Fruit fly (Drosophila melanogaster): ENCODE measurements around the gene CG3339.

Gene CG3339

dm6 chr3R:27322225-27322624, at the start of gene CG3339:
Gene CG3339 (minus strand): TSS chr3R:27322325.
- TF ChIP-seq CrebA (GFP tag; optimal IDR thresholded peaks at IDR 0.05; ENCODE audit: borderline replicate concordance) (no peak), woc (GFP tag; optimal IDR thresholded peaks at IDR 0.05) (no peak), Sp1 (GFP tag; optimal IDR thresholded peaks at IDR 0.05) (no peak), HLH106 (tag; optimal IDR thresholded peaks at IDR 0.05) (no peak), CG9705 (GFP tag; optimal IDR thresholded peaks at IDR 0.05) (no peak), tai (GFP tag; optimal IDR thresholded peaks at IDR 0.05) (no peak), CG32264 (GFP tag; optimal IDR thresholded peaks at IDR 0.05) (no peak), Dfd (GFP tag; optimal IDR thresholded peaks at IDR 0.05) (no peak), Hnf4 (GFP tag; optimal IDR thresholded peaks at IDR 0.05) (no peak), foxo (GFP tag; optimal IDR thresholded peaks at IDR 0.05) (no peak), dsf (GFP tag; optimal IDR thresholded peaks at IDR 0.05; ENCODE audit: borderline replicate concordance) (no peak), OdsH (GFP tag; optimal IDR thresholded peaks at IDR 0.05) (no peak), sv (GFP tag; optimal IDR thresholded peaks at IDR 0.05) (no peak), jim (GFP tag; optimal IDR thresholded peaks at IDR 0.05) (no peak), Mio (GFP tag; optimal IDR thresholded peaks at IDR 0.05) (no peak), h (GFP tag; optimal IDR thresholded peaks at IDR 0.05) (no peak), rgr (GFP tag; optimal IDR thresholded peaks at IDR 0.05) (no peak)

DNA sequence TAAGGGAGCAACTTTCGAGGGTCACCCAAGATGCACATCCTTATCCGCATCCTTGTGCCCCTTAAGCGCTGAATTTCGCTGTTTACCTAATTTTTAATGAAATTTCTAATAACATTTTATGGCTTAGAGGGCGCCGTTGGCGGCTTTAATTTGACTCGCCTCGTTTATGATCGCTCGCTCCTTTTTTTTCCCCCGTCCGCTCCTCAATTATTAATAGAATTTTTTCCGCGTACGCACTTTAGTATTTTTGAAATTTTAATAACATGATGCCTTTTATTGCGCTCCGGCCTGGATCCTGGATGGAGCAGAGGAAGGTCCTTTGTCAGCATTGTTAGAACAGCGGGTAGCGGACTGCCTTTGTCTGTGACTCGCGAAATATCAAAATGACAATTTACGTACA, 46.5 kb upstream of the CG3339 start, which contains the start of gene CG46335:
TSS of gene CG46335 (minus strand) at position 101 of the 400 bp plus-strand sequence.
- TF ChIP-seq usp (GFP tag; optimal IDR thresholded peaks at IDR 0.05) (no peak), Jra (GFP tag; optimal IDR thresholded peaks at IDR 0.05) (no peak), sv (GFP tag; optimal IDR thresholded peaks at IDR 0.05) (no peak), CG32264 (GFP tag; optimal IDR thresholded peaks at IDR 0.05) (no peak), GATAd (GFP tag; optimal IDR thresholded peaks at IDR 0.05) (no peak)

DNA sequence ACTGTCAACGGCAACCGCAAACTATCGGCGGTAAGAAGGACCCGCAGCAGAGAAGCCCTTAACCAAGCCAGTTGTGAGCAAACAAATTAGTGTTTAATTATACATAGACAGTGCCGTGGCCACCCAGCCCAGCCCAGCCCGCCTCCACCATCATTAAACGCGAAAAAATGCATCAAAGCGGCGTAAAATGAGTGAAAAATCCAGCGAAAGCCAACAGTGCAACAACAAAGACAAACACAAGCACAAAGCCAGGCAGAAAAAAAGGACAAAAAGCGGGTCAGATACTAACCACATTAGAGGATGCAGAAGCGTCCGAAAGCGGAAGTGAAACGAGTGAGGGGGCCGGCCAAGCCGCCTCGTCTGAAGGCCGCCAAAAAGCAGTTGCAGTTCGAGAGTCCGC, 18.2 kb upstream of the CG3339 start, which contains the start of gene CG42534:
TSS of gene CG42534 (plus strand) at position 301 of the 400 bp plus-strand sequence.
- TF ChIP-seq fru (GFP tag; optimal IDR thresholded peaks at IDR 0.05) (no peak), N (GFP tag; optimal IDR thresholded peaks at IDR 0.05) (no peak), CG32264 (GFP tag; optimal IDR thresholded peaks at IDR 0.05) (no peak), Dfd (GFP tag; optimal IDR thresholded peaks at IDR 0.05) (no peak)

dm6 chr3R:27330782-27331181, 8.7 kb upstream of the CG3339 start, which contains the start of gene CG3330:
Gene CG3330 (minus strand): TSS chr3R:27330882.
- no peak for TF ChIP-seq sage (GFP tag; optimal IDR thresholded peaks at IDR 0.05)
- no peak for TF ChIP-seq Mio (GFP tag; optimal IDR thresholded peaks at IDR 0.05)
- TF ChIP-seq GATAd (GFP tag; optimal IDR thresholded peaks at IDR 0.05) = no peak
- no peak for TF ChIP-seq CrebA (GFP tag; optimal IDR thresholded peaks at IDR 0.05; ENCODE audit: borderline replicate concordance)
- TF ChIP-seq psq (GFP tag; optimal IDR thresholded peaks at IDR 0.05) = no peak
- TF ChIP-seq CG9705 (GFP tag; optimal IDR thresholded peaks at IDR 0.05) = no peak
- no peak for TF ChIP-seq HLH106 (tag; optimal IDR thresholded peaks at IDR 0.05)
- TF ChIP-seq usp (GFP tag; optimal IDR thresholded peaks at IDR 0.05) = no peak
- TF ChIP-seq OdsH (GFP tag; optimal IDR thresholded peaks at IDR 0.05) = no peak
- no peak for TF ChIP-seq pan (optimal IDR thresholded peaks at IDR 0.05)

DNA sequence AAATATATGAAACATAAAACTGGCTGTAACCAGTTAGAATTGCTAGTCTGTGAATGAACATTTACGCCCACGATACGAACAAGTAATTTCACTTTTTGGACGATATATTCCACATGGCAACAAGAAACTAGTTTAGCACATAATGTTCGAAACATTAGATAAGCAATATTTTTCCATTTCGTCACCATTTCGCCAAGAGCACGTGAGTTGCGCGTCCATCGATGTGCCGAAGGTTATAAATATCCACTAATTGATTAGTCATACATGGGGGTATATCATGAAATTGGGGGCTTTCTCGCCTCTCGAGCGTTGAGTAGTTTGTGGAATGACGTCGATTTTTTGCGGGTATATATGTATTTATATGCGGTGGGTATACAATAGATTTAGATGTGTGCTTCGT, 28.0 kb downstream of the CG3339 start:
- no peak for TF ChIP-seq fru (GFP tag; optimal IDR thresholded peaks at IDR 0.05)
- no peak for TF ChIP-seq dl (GFP tag; optimal IDR thresholded peaks at IDR 0.05; ENCODE audit: insufficient read depth in 1 of 2, partially characterized antibody in 2 of 2)
- TF ChIP-seq woc (GFP tag; optimal IDR thresholded peaks at IDR 0.05) = no peak
- TF ChIP-seq Dfd (GFP tag; optimal IDR thresholded peaks at IDR 0.05) = no peak
- no peak for TF ChIP-seq Myc (optimal IDR thresholded peaks at IDR 0.05)
- TF ChIP-seq usp (GFP tag; optimal IDR thresholded peaks at IDR 0.05) = no peak
- no peak for TF ChIP-seq Hr78 (GFP tag; optimal IDR thresholded peaks at IDR 0.05)
- no peak for TF ChIP-seq jim (GFP tag; optimal IDR thresholded peaks at IDR 0.05)
- no peak for TF ChIP-seq CrebA (GFP tag; optimal IDR thresholded peaks at IDR 0.05; ENCODE audit: borderline replicate concordance)
- no peak for TF ChIP-seq rgr (GFP tag; optimal IDR thresholded peaks at IDR 0.05)
- no peak for TF ChIP-seq br (GFP tag; optimal IDR thresholded peaks at IDR 0.05)
- no peak for TF ChIP-seq Vsx2 (GFP tag; optimal IDR thresholded peaks at IDR 0.05; ENCODE audit: partially characterized antibody)
- no peak for TF ChIP-seq Mio (GFP tag; optimal IDR thresholded peaks at IDR 0.05)
- no peak for TF ChIP-seq Hr83 (GFP tag; optimal IDR thresholded peaks at IDR 0.05; ENCODE audit: poor library complexity, severe bottlenecking)
- no peak for TF ChIP-seq OdsH (GFP tag; optimal IDR thresholded peaks at IDR 0.05)
- TF ChIP-seq Jra (GFP tag; optimal IDR thresholded peaks at IDR 0.05) = no peak
- no peak for TF ChIP-seq CG9705 (GFP tag; optimal IDR thresholded peaks at IDR 0.05)
